Fruit fly (Drosophila melanogaster) whole organism, embryonic: ENCODE data around the gene shd.
A peak's percentile ranks its signal among the peaks of the same experiment; 100 is the strongest.

Source experiments
- Antp ChIP-seq: fragments of 200-800 bp; sonication (Bioruptor generic); optimal IDR thresholded peaks from 3 replicates; lab custom pipeline; 2016; ENCODE audit warnings: missing biosample characterization, missing genetic modification characterization
- Bgb ChIP-seq: fragments of 200-800 bp; sonication (Bioruptor generic); IDR thresholded peaks from 2 replicates; pipeline ENCODE4 v1.3.6; 2022; ENCODE audit warnings: missing biosample characterization, missing genetic modification characterization; ENCODE audit not compliant: partially characterized antibody
- Bteb2 ChIP-seq: fragments of 200-800 bp; sonication (Bioruptor generic); optimal IDR thresholded peaks from 2 replicates; lab custom pipeline; 2016; ENCODE audit warnings: missing biosample characterization, missing genetic modification characterization
- CG10366 ChIP-seq: fragments of 200-800 bp; sonication (Bioruptor generic); IDR thresholded peaks from 2 replicates; pipeline ENCODE4 v1.3.6; 2022; ENCODE audit warnings: missing biosample characterization, missing genetic modification characterization
- CG11504 ChIP-seq: fragments of 200-800 bp; sonication (Bioruptor generic); optimal IDR thresholded peaks from 3 replicates; lab custom pipeline; 2019; ENCODE audit warnings: missing biosample characterization, mild to moderate bottlenecking, missing genetic modification characterization, moderate library complexity
- CG1233 ChIP-seq: fragments of 200-800 bp; sonication (Bioruptor generic); optimal IDR thresholded peaks from 4 replicates; lab custom pipeline; 2018; ENCODE audit warnings: missing biosample characterization, mild to moderate bottlenecking, missing genetic modification characterization
- CG12391 ChIP-seq: fragments of 200-800 bp; sonication (Bioruptor generic); optimal IDR thresholded peaks from 3 replicates; lab custom pipeline; 2018; ENCODE audit warnings: missing biosample characterization, mild to moderate bottlenecking, missing genetic modification characterization, moderate library complexity
- CG13894 ChIP-seq: fragments of 200-800 bp; sonication (Bioruptor generic); optimal IDR thresholded peaks from 3 replicates; lab custom pipeline; 2018; ENCODE audit warnings: missing biosample characterization, mild to moderate bottlenecking, missing genetic modification characterization, moderate library complexity
- CG1603 ChIP-seq: fragments of 200-800 bp; sonication (Bioruptor generic); optimal IDR thresholded peaks from 2 replicates; lab custom pipeline; 2019; ENCODE audit warnings: missing biosample characterization, mild to moderate bottlenecking, missing genetic modification characterization, moderate library complexity
- CG17186 ChIP-seq: fragments of 200-800 bp; sonication (Bioruptor generic); optimal IDR thresholded peaks from 3 replicates; lab custom pipeline; 2017; ENCODE audit warnings: missing biosample characterization, missing genetic modification reagents, missing genetic modification characterization
- CG17385 ChIP-seq: fragments of 200-800 bp; sonication (Bioruptor generic); optimal IDR thresholded peaks from 3 replicates; lab custom pipeline; 2018; ENCODE audit warnings: missing biosample characterization, mild to moderate bottlenecking, missing genetic modification characterization
- CG18476 ChIP-seq: fragments of 200-800 bp; sonication (Bioruptor generic); optimal IDR thresholded peaks from 2 replicates; lab custom pipeline; 2016; ENCODE audit warnings: missing biosample characterization, mild to moderate bottlenecking, missing genetic modification characterization
- CG18599 ChIP-seq: fragments of 200-800 bp; sonication (Bioruptor generic); optimal IDR thresholded peaks from 3 replicates; lab custom pipeline; 2017; ENCODE audit warnings: missing biosample characterization, missing genetic modification characterization, mild to moderate bottlenecking, moderate library complexity, missing genetic modification reagents
- CG2120 ChIP-seq: fragments of 200-800 bp; sonication (Bioruptor generic); optimal IDR thresholded peaks from 3 replicates; lab custom pipeline; 2016; ENCODE audit warnings: missing biosample characterization, missing genetic modification characterization
- CG2678 ChIP-seq: fragments of 200-800 bp; sonication (Bioruptor generic); optimal IDR thresholded peaks from 3 replicates; lab custom pipeline; 2019; ENCODE audit warnings: missing biosample characterization, mild to moderate bottlenecking, missing genetic modification characterization, moderate library complexity
- CG2712 ChIP-seq: fragments of 200-800 bp; optimal IDR thresholded peaks from 3 replicates; lab custom pipeline; 2019; ENCODE audit warnings: missing biosample characterization, mild to moderate bottlenecking, missing genetic modification characterization, moderate library complexity
- CG4730 ChIP-seq: fragments of 200-800 bp; sonication (Bioruptor generic); IDR thresholded peaks from 2 replicates; pipeline ENCODE4 v1.3.6; 2022; ENCODE audit warnings: missing biosample characterization, missing genetic modification characterization
- CG5953 ChIP-seq: fragments of 200-800 bp; sonication (Bioruptor generic); IDR thresholded peaks from 2 replicates; pipeline ENCODE4 v1.3.6; 2022; ENCODE audit warnings: missing biosample characterization, missing genetic modification characterization
- CG7786 ChIP-seq: fragments of 200-800 bp; sonication (Bioruptor generic); optimal IDR thresholded peaks from 2 replicates; lab custom pipeline; 2016; ENCODE audit warnings: missing biosample characterization, missing genetic modification characterization
- CG8359 ChIP-seq: fragments of 200-800 bp; sonication (Bioruptor generic); optimal IDR thresholded peaks from 2 replicates; lab custom pipeline; 2017; ENCODE audit warnings: missing biosample characterization, mild to moderate bottlenecking, missing genetic modification characterization, borderline replicate concordance
- CG9609 ChIP-seq: fragments of 200-800 bp; sonication (Bioruptor generic); optimal IDR thresholded peaks from 3 replicates; lab custom pipeline; 2016; ENCODE audit warnings: missing biosample characterization, missing genetic modification characterization
- D19B ChIP-seq: fragments of 200-800 bp; sonication (Bioruptor generic); optimal IDR thresholded peaks from 2 replicates; lab custom pipeline; 2017; ENCODE audit warnings: missing biosample characterization, mild to moderate bottlenecking, missing genetic modification characterization
- Dip3 ChIP-seq: fragments of 200-800 bp; sonication (Bioruptor generic); optimal IDR thresholded peaks from 3 replicates; lab custom pipeline; 2016; ENCODE audit warnings: missing biosample characterization, missing genetic modification characterization
- Doc2 ChIP-seq: fragments of 200-800 bp; sonication (Bioruptor generic); IDR thresholded peaks from 2 replicates; pipeline ENCODE4 v1.3.6; 2022; ENCODE audit warnings: missing biosample characterization, missing genetic modification characterization
- ERR ChIP-seq: fragments of 200-800 bp; sonication (Bioruptor generic); optimal IDR thresholded peaks from 2 replicates; lab custom pipeline; 2016; ENCODE audit warnings: missing biosample characterization, missing genetic modification characterization
- GATAe ChIP-seq: fragments of 200-800 bp; sonication (Bioruptor generic); conservative IDR thresholded peaks from 2 replicates; pipeline ENCODE4 v1.3.6; 2022; ENCODE audit warnings: missing biosample characterization, missing genetic modification characterization
- H2.0 ChIP-seq: fragments of 200-800 bp; sonication (Bioruptor generic); IDR thresholded peaks from 2 replicates; pipeline ENCODE4 v1.3.6; 2022; ENCODE audit warnings: missing biosample characterization, missing genetic modification characterization
- HLH54F ChIP-seq: fragments of 200-800 bp; sonication (Bioruptor generic); optimal IDR thresholded peaks from 3 replicates; lab custom pipeline; 2016; ENCODE audit warnings: missing biosample characterization, missing genetic modification characterization
- Opbp ChIP-seq: fragments of 200-800 bp; sonication (Bioruptor generic); IDR thresholded peaks from 3 replicates; pipeline ENCODE4 v1.3.6; 2022; ENCODE audit warnings: missing biosample characterization, missing genetic modification characterization; ENCODE audit not compliant: partially characterized antibody
- bcd ChIP-seq: fragments of 200-800 bp; sonication (Bioruptor generic); optimal IDR thresholded peaks from 2 replicates; lab custom pipeline; 2017; ENCODE audit warnings: missing biosample characterization, mild to moderate bottlenecking, missing genetic modification characterization
- bigmax ChIP-seq: fragments of 200-800 bp; sonication (Bioruptor generic); optimal IDR thresholded peaks from 2 replicates; lab custom pipeline; 2018; ENCODE audit warnings: missing biosample characterization, mild to moderate bottlenecking, missing genetic modification characterization
- crc ChIP-seq: fragments of 200-800 bp; sonication (Bioruptor generic); optimal IDR thresholded peaks from 2 replicates; lab custom pipeline; 2016; ENCODE audit warnings: missing biosample characterization, missing genetic modification characterization
- crol ChIP-seq: fragments of 200-800 bp; sonication (Bioruptor generic); IDR thresholded peaks from 2 replicates; pipeline ENCODE4 v1.3.6; 2022; ENCODE audit warnings: missing biosample characterization, missing genetic modification characterization
- gce ChIP-seq: fragments of 200-800 bp; sonication (Bioruptor generic); IDR thresholded peaks from 3 replicates; pipeline ENCODE4 v1.3.6; 2022; ENCODE audit warnings: missing biosample characterization, missing genetic modification characterization
- grn ChIP-seq: fragments of 200-800 bp; sonication (Bioruptor generic); optimal IDR thresholded peaks from 3 replicates; lab custom pipeline; 2017; ENCODE audit warnings: missing biosample characterization, missing genetic modification characterization
- gro ChIP-seq: fragments of 200-800 bp; sonication (Bioruptor generic); optimal IDR thresholded peaks from 2 replicates; lab custom pipeline; 2016; ENCODE audit warnings: missing biosample characterization, missing genetic modification characterization
- gt ChIP-seq: fragments of 200-800 bp; sonication (Bioruptor generic); IDR thresholded peaks from 2 replicates; pipeline ENCODE4 v1.3.6; 2022; ENCODE audit warnings: missing biosample characterization, missing genetic modification characterization
- hbn ChIP-seq: fragments of 200-800 bp; sonication (Bioruptor generic); IDR thresholded peaks from 2 replicates; pipeline ENCODE4 v1.3.6; 2022; ENCODE audit warnings: missing biosample characterization, missing genetic modification characterization; ENCODE audit not compliant: partially characterized antibody
- hkb ChIP-seq, 2 experiments: fragments of 200-800 bp in 1 of 2; fragments of >200 bp in 1 of 2; sonication (Bioruptor generic) in 1 of 2; IDR thresholded peaks in 1 of 2; optimal IDR thresholded peaks in 1 of 2; 2 replicates each; pipeline versions ENCODE4 v1.3.6 to Lab custom; 2017 to 2022; ENCODE audit warnings: missing biosample characterization in 1 of 2, missing genetic modification characterization in 1 of 2
- inv ChIP-seq: fragments of 200-800 bp; sonication (Bioruptor generic); IDR thresholded peaks from 2 replicates; pipeline ENCODE4 v1.3.6; 2022; ENCODE audit warnings: missing biosample characterization, missing genetic modification characterization; ENCODE audit not compliant: partially characterized antibody
- nau ChIP-seq: fragments of 200-800 bp; sonication (Bioruptor generic); optimal IDR thresholded peaks from 3 replicates; lab custom pipeline; 2017; ENCODE audit warnings: missing biosample characterization, mild to moderate bottlenecking, missing genetic modification characterization, missing genetic modification reagents
- oc ChIP-seq: fragments of 200-800 bp; sonication (Bioruptor generic); optimal IDR thresholded peaks from 2 replicates; lab custom pipeline; 2018; ENCODE audit warnings: missing biosample characterization, mild to moderate bottlenecking, missing genetic modification characterization, moderate library complexity
- odd ChIP-seq: fragments of 200-800 bp; sonication (Bioruptor generic); optimal IDR thresholded peaks from 2 replicates; lab custom pipeline; 2017; ENCODE audit warnings: missing biosample characterization, mild to moderate bottlenecking, missing genetic modification characterization
- org-1 ChIP-seq: fragments of 200-800 bp; sonication (Bioruptor generic); optimal IDR thresholded peaks from 2 replicates; lab custom pipeline; 2017; ENCODE audit warnings: missing biosample characterization, missing genetic modification characterization
- phol ChIP-seq: fragments of 200-800 bp; sonication (Bioruptor generic); optimal IDR thresholded peaks from 3 replicates; lab custom pipeline; 2018; ENCODE audit warnings: missing biosample characterization, mild to moderate bottlenecking, missing genetic modification characterization, moderate library complexity
- row ChIP-seq: fragments of 200-800 bp; sonication (Bioruptor generic); IDR thresholded peaks from 3 replicates; pipeline ENCODE4 v1.3.6; 2022; ENCODE audit warnings: missing biosample characterization, missing genetic modification characterization
- run ChIP-seq: fragments of 200-800 bp; sonication (Bioruptor generic); optimal IDR thresholded peaks from 3 replicates; lab custom pipeline; 2018; ENCODE audit warnings: missing biosample characterization, mild to moderate bottlenecking, missing genetic modification characterization
- schlank ChIP-seq: fragments of 200-800 bp; sonication (Bioruptor generic); optimal IDR thresholded peaks from 2 replicates; lab custom pipeline; 2018; ENCODE audit warnings: missing biosample characterization, mild to moderate bottlenecking, missing genetic modification characterization
- sna ChIP-seq: fragments of 200-800 bp; sonication (Bioruptor generic); IDR thresholded peaks from 2 replicates; pipeline ENCODE4 v1.3.6; 2022; ENCODE audit warnings: missing biosample characterization, missing genetic modification characterization; ENCODE audit not compliant: partially characterized antibody
- ssp ChIP-seq: fragments of 200-800 bp; sonication (Bioruptor generic); IDR thresholded peaks from 2 replicates; pipeline ENCODE4 v1.3.6; 2022; ENCODE audit warnings: missing biosample characterization, missing genetic modification characterization
- z ChIP-seq: fragments of 200-800 bp; sonication (Bioruptor generic); IDR thresholded peaks from 3 replicates; pipeline ENCODE4 v1.3.6; 2022; ENCODE audit warnings: missing biosample characterization, missing genetic modification characterization

shd gene

dm6 chr3L:14578896-14579295, 35.4 kb upstream of the shd start (continued):
- no peak for TF ChIP-seq CG12391 (tag; lab: Kevin White, UChicago)
- TF ChIP-seq phol = peak; percentile 77
- TF ChIP-seq bigmax = no peak
- no peak for TF ChIP-seq CG11504 (tag; lab: Kevin White, UChicago)
- no peak for TF ChIP-seq HLH54F
- TF ChIP-seq CG18599 (GFP tag; lab: Kevin White, UChicago) = no peak
- no peak for TF ChIP-seq row
- TF ChIP-seq CG10366 (GFP tag; lab: Robert Waterston, UW) = no peak
- TF ChIP-seq CG13894 (tag; lab: Kevin White, UChicago) = no peak
- TF ChIP-seq GATAe (GFP tag; lab: Robert Waterston, UW) = no peak
- TF ChIP-seq run (tag; lab: Kevin White, UChicago) = no peak
- peak; percentile 60; the same call in 1 of the 3 replicates for TF ChIP-seq Opbp (GFP tag; lab: Robert Waterston, UW)
- no peak for TF ChIP-seq grn (GFP tag; lab: Kevin White, UChicago)
- TF ChIP-seq z = peak; percentile 99
- no peak for TF ChIP-seq nau (GFP tag; lab: Kevin White, UChicago)
- TF ChIP-seq ERR (GFP tag; lab: Kevin White, UChicago) = no peak
- TF ChIP-seq Antp (GFP tag; lab: Kevin White, UChicago) = no peak
- TF ChIP-seq ssp = no peak
- TF ChIP-seq CG17385 (GFP tag; lab: Kevin White, UChicago) = no peak
- TF ChIP-seq org-1 (GFP tag; lab: Kevin White, UChicago) = no peak
- TF ChIP-seq Bteb2 (GFP tag; lab: Kevin White, UChicago) = no peak
- TF ChIP-seq hkb (optimal IDR thresholded peaks at IDR 0.05; lab: Kevin White, UChicago) = no peak
- TF ChIP-seq hkb (GFP tag; IDR thresholded peaks at IDR 0.05; lab: Robert Waterston, UW) = peak; percentile 45; the same call in 1 of the 2 replicates
- no peak for TF ChIP-seq oc
- no peak for TF ChIP-seq CG9609
- TF ChIP-seq gro (GFP tag; lab: Kevin White, UChicago) = no peak
- TF ChIP-seq CG2712 (tag; lab: Kevin White, UChicago) = no peak
- TF ChIP-seq gt (GFP tag; lab: Robert Waterston, UW) = no peak
- no peak for TF ChIP-seq CG17186 (GFP tag; lab: Kevin White, UChicago)
- TF ChIP-seq Doc2 (GFP tag; lab: Robert Waterston, UW) = no peak
- no peak for TF ChIP-seq H2.0
- no peak for TF ChIP-seq CG18476 (GFP tag; lab: Kevin White, UChicago)
- no peak for TF ChIP-seq hbn
- no peak for TF ChIP-seq D19B
- no peak for TF ChIP-seq CG7786 (GFP tag; lab: Kevin White, UChicago)
- no peak for TF ChIP-seq gce
- no peak for TF ChIP-seq CG4730
- no peak for TF ChIP-seq bcd (GFP tag; lab: Kevin White, UChicago)
- TF ChIP-seq CG5953 (GFP tag; lab: Robert Waterston, UW) = no peak
- no peak for TF ChIP-seq inv (GFP tag; lab: Robert Waterston, UW)
- TF ChIP-seq CG1603 = no peak
- no peak for TF ChIP-seq crc (GFP tag; lab: Kevin White, UChicago)
- peak; percentile 67 for TF ChIP-seq Bgb (GFP tag; lab: Robert Waterston, UW)
- no peak for TF ChIP-seq CG1233 (GFP tag; lab: Kevin White, UChicago)
- TF ChIP-seq CG8359 = no peak
- TF ChIP-seq crol (GFP tag; lab: Robert Waterston, UW) = peak; percentile 68
- no peak for TF ChIP-seq odd (GFP tag; lab: Kevin White, UChicago)
- no peak for TF ChIP-seq Dip3 (GFP tag; lab: Kevin White, UChicago)
- no peak for TF ChIP-seq sna (GFP tag; lab: Robert Waterston, UW)
- no peak for TF ChIP-seq CG2120
- no peak for TF ChIP-seq CG2678
- no peak for TF ChIP-seq schlank
